Fruit fly (Drosophila melanogaster) whole organism, pupa: ENCODE data around the gene S-Lap2.

Source experiments
- CG12605 ChIP-seq: fragments of 200-800 bp; sonication (Bioruptor generic); IDR thresholded peaks from 2 replicates; pipeline ENCODE4 v1.3.6; 2022; ENCODE audit warnings: missing biosample characterization, missing genetic modification characterization
- CG34367 ChIP-seq: fragments of 200-800 bp; sonication (Bioruptor generic); optimal IDR thresholded peaks from 2 replicates; lab custom pipeline; 2018; ENCODE audit warnings: missing biosample characterization, mild to moderate bottlenecking, missing genetic modification characterization

DNA sequence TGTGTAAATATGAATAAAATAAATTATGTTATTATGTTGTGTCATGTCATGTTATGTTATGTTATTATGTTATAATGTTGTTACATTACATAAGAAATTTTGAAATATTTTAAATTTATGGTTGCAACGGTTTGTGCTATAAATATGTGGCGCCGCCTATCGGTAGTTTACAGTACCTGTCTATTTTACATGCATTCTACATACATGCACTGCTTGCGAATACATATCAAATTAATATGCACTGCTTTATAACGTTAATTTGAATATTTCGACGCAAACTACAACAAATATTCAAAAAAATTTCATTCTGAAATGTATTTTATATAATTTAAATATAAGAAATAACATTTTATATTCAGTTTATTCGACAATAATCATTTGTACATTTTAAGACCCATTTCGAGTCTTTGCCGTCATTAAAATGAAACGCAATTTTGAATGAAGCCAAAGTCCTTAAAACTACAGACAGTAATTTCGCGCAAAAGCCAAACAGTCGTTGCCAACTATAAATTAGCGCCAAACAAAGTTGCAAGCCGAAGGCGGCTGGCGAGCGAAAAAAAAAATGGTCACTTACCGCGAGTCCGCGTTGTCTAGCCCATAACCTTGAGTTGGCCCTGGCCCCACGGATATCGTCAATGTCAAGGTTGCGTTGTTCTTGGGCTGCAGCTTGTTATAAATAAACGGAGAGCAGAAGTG lies 32.3 kb downstream of the S-Lap2 start:
- TF ChIP-seq CG34367 (tag; lab: Kevin White, UChicago) (no peak), CG12605 (GFP tag; lab: Robert Waterston, UW) (no peak)
